Fruit fly (Drosophila melanogaster) whole organism, embryonic: ENCODE measurements around the gene kirre.

ENCODE experiments used
- Ada2b ChIP-seq: fragments of 200-800 bp; sonication (Bioruptor generic); IDR thresholded peaks from 2 replicates; pipeline ENCODE4 v1.3.6; 2022; ENCODE audit warnings: missing biosample characterization, missing genetic modification characterization
- Atf6 ChIP-seq: fragments of 200-800 bp; sonication (Bioruptor generic); IDR thresholded peaks from 2 replicates; pipeline ENCODE4 v1.3.6; 2022; ENCODE audit warnings: missing biosample characterization, missing genetic modification characterization
- Awh ChIP-seq: fragments of 200-800 bp; sonication (Bioruptor generic); IDR thresholded peaks from 2 replicates; pipeline ENCODE4, ENCODE4 v1.3.6; 2022; ENCODE audit warnings: missing biosample characterization, missing genetic modification characterization
- CG10321 ChIP-seq: fragments of 200-800 bp; sonication (Bioruptor generic); IDR thresholded peaks from 2 replicates; pipeline ENCODE4 v1.3.6; 2022; ENCODE audit warnings: missing biosample characterization, missing genetic modification characterization
- CG10979 ChIP-seq: fragments of 200-800 bp; sonication (Bioruptor generic); optimal IDR thresholded peaks from 2 replicates; lab custom pipeline; 2018; ENCODE audit warnings: missing biosample characterization, mild to moderate bottlenecking, missing genetic modification characterization, moderate library complexity
- CG11504 ChIP-seq: fragments of 200-800 bp; sonication (Bioruptor generic); optimal IDR thresholded peaks from 3 replicates; lab custom pipeline; 2019; ENCODE audit warnings: missing biosample characterization, mild to moderate bottlenecking, missing genetic modification characterization, moderate library complexity
- CG11696 ChIP-seq: fragments of 200-800 bp; sonication (Bioruptor generic); IDR thresholded peaks from 2 replicates; pipeline ENCODE4 v1.3.6; 2022; ENCODE audit warnings: missing biosample characterization, missing genetic modification characterization
- CG12744 ChIP-seq: fragments of 200-800 bp; sonication (Bioruptor generic); optimal IDR thresholded peaks from 2 replicates; lab custom pipeline; 2016; ENCODE audit warnings: missing biosample characterization, missing genetic modification characterization
- CG14860 ChIP-seq: fragments of 200-800 bp; sonication (Bioruptor generic); IDR thresholded peaks from 3 replicates; pipeline ENCODE4 v1.3.6; 2022; ENCODE audit warnings: missing biosample characterization, missing genetic modification characterization; ENCODE audit not compliant: partially characterized antibody
- CG17359 ChIP-seq: fragments of 200-800 bp; sonication (Bioruptor generic); optimal IDR thresholded peaks from 3 replicates; lab custom pipeline; 2018; ENCODE audit warnings: missing biosample characterization, mild to moderate bottlenecking, missing genetic modification characterization, moderate library complexity
- CG17361 ChIP-seq: fragments of 200-800 bp; sonication (Bioruptor generic); IDR thresholded peaks from 3 replicates; pipeline ENCODE4 v1.3.6; 2022; ENCODE audit warnings: missing biosample characterization, missing genetic modification characterization
- CG1832 ChIP-seq: fragments of 200-800 bp; sonication (Bioruptor generic); optimal IDR thresholded peaks from 2 replicates; lab custom pipeline; 2017; ENCODE audit warnings: missing biosample characterization, mild to moderate bottlenecking, missing genetic modification characterization, inconsistent platforms
- CG3065 ChIP-seq: fragments of 200-800 bp; sonication (Bioruptor generic); optimal IDR thresholded peaks from 2 replicates; lab custom pipeline; 2016; ENCODE audit warnings: missing biosample characterization, missing genetic modification characterization
- CG31441 ChIP-seq: fragments of 200-800 bp; sonication (Bioruptor generic); IDR thresholded peaks from 2 replicates; pipeline ENCODE4 v1.3.6; 2022; ENCODE audit warnings: missing biosample characterization, missing genetic modification characterization
- CG4404 ChIP-seq: fragments of 200-800 bp; sonication (Bioruptor generic); IDR thresholded peaks from 2 replicates; pipeline ENCODE4 v1.3.6; 2022; ENCODE audit warnings: missing biosample characterization, missing genetic modification characterization
- CG7928 ChIP-seq: fragments of 200-800 bp; sonication (Bioruptor generic); optimal IDR thresholded peaks from 2 replicates; lab custom pipeline; 2017; ENCODE audit warnings: missing biosample characterization, mild to moderate bottlenecking, missing genetic modification characterization
- Deaf1 ChIP-seq: fragments of 200-800 bp; optimal IDR thresholded peaks from 3 replicates; lab custom pipeline; 2019; ENCODE audit warnings: missing biosample characterization, mild to moderate bottlenecking, missing genetic modification characterization, moderate library complexity
- Drgx ChIP-seq: fragments of 200-800 bp; sonication (Bioruptor generic); IDR thresholded peaks from 2 replicates; pipeline ENCODE4 v1.3.6; 2022; ENCODE audit warnings: missing biosample characterization, missing genetic modification characterization
- GATAe ChIP-seq: fragments of 200-800 bp; sonication (Bioruptor generic); conservative IDR thresholded peaks from 2 replicates; pipeline ENCODE4 v1.3.6; 2022; ENCODE audit warnings: missing biosample characterization, missing genetic modification characterization
- HLH3B ChIP-seq: fragments of 200-800 bp; sonication (Bioruptor generic); IDR thresholded peaks from 2 replicates; pipeline ENCODE4 v1.3.6; 2022; ENCODE audit warnings: missing biosample characterization, missing genetic modification characterization
- HmgD ChIP-seq: fragments of 200-800 bp; sonication (Bioruptor generic); optimal IDR thresholded peaks from 3 replicates; lab custom pipeline; 2016; ENCODE audit warnings: missing biosample characterization, missing genetic modification characterization
- Sox102F ChIP-seq: fragments of 200-800 bp; sonication (Bioruptor generic); optimal IDR thresholded peaks from 2 replicates; lab custom pipeline; 2018; ENCODE audit warnings: missing biosample characterization, mild to moderate bottlenecking, missing genetic modification characterization, moderate library complexity
- TFAM ChIP-seq: fragments of 200-800 bp; sonication (Bioruptor generic); optimal IDR thresholded peaks from 2 replicates; lab custom pipeline; 2017; ENCODE audit warnings: missing biosample characterization, missing genetic modification characterization, inconsistent platforms
- Trl ChIP-seq, 3 experiments: fragments of >200 bp in 2 of 3; fragments of 200-800 bp in 1 of 3; sonication (Bioruptor generic) in 1 of 3; optimal IDR thresholded peaks; 2 replicates in 1 of 3; 3 replicates in 2 of 3; lab custom pipeline; 2016 to 2017; ENCODE audit warnings: missing biosample characterization in 1 of 3, missing genetic modification characterization in 1 of 3
- ara ChIP-seq: fragments of 200-800 bp; sonication (Bioruptor generic); IDR thresholded peaks from 2 replicates; pipeline ENCODE4 v1.3.6; 2022; ENCODE audit warnings: missing biosample characterization, missing genetic modification characterization
- ase ChIP-seq: fragments of 200-800 bp; sonication (Bioruptor generic); IDR thresholded peaks from 3 replicates; pipeline ENCODE4 v1.3.6; 2022; ENCODE audit warnings: missing biosample characterization, missing genetic modification characterization
- bab2 ChIP-seq: fragments of 200-800 bp; sonication (Bioruptor generic); optimal IDR thresholded peaks from 2 replicates; lab custom pipeline; 2016; ENCODE audit warnings: missing biosample characterization, missing genetic modification characterization
- bsh ChIP-seq, 2 experiments: fragments of 200-800 bp; sonication (Bioruptor generic); optimal IDR thresholded peaks; 2 replicates each; lab custom pipeline; 2017 to 2018; ENCODE audit warnings: mild to moderate bottlenecking in 2 of 2, missing biosample characterization in 2 of 2, missing genetic modification characterization in 2 of 2, moderate library complexity in 1 of 2
- chinmo ChIP-seq: fragments of 200-800 bp; sonication (Bioruptor generic); IDR thresholded peaks from 4 replicates; pipeline ENCODE4 v1.3.6; 2022; ENCODE audit warnings: missing biosample characterization, missing genetic modification characterization; ENCODE audit not compliant: partially characterized antibody
- crol ChIP-seq: fragments of 200-800 bp; sonication (Bioruptor generic); IDR thresholded peaks from 2 replicates; pipeline ENCODE4 v1.3.6; 2022; ENCODE audit warnings: missing biosample characterization, missing genetic modification characterization
- cwo ChIP-seq: fragments of 200-800 bp; sonication (Bioruptor generic); optimal IDR thresholded peaks from 3 replicates; lab custom pipeline; 2017; ENCODE audit warnings: missing biosample characterization, missing genetic modification characterization, mild to moderate bottlenecking, moderate library complexity, missing genetic modification reagents
- dati ChIP-seq: fragments of 200-800 bp; sonication (Bioruptor generic); IDR thresholded peaks from 2 replicates; pipeline ENCODE4 v1.3.6; 2022; ENCODE audit warnings: missing biosample characterization, missing genetic modification characterization
- dmrt99B ChIP-seq: fragments of 200-800 bp; sonication (Bioruptor generic); optimal IDR thresholded peaks from 2 replicates; lab custom pipeline; 2018; ENCODE audit warnings: missing biosample characterization, mild to moderate bottlenecking, missing genetic modification characterization, moderate library complexity
- dysf ChIP-seq: fragments of 200-800 bp; sonication (Bioruptor generic); IDR thresholded peaks from 3 replicates; pipeline ENCODE4 v1.3.6; 2022; ENCODE audit warnings: missing biosample characterization, missing genetic modification characterization
- en ChIP-seq: fragments of 200-800 bp; sonication (Bioruptor generic); optimal IDR thresholded peaks from 2 replicates; lab custom pipeline; 2016; ENCODE audit warnings: missing biosample characterization, missing genetic modification characterization
- gem ChIP-seq: fragments of 200-800 bp; sonication (Bioruptor generic); optimal IDR thresholded peaks from 2 replicates; lab custom pipeline; 2019; ENCODE audit warnings: missing biosample characterization, mild to moderate bottlenecking, missing genetic modification characterization, moderate library complexity
- hkb ChIP-seq, 2 experiments: fragments of 200-800 bp in 1 of 2; fragments of >200 bp in 1 of 2; sonication (Bioruptor generic) in 1 of 2; IDR thresholded peaks in 1 of 2; optimal IDR thresholded peaks in 1 of 2; 2 replicates each; pipeline versions ENCODE4 v1.3.6 to Lab custom; 2017 to 2022; ENCODE audit warnings: missing biosample characterization in 1 of 2, missing genetic modification characterization in 1 of 2
- kni ChIP-seq: fragments of 200-800 bp; sonication (Bioruptor generic); optimal IDR thresholded peaks from 3 replicates; lab custom pipeline; 2017; ENCODE audit warnings: mild to moderate bottlenecking, missing biosample characterization, missing genetic modification reagents, missing genetic modification characterization
- lbe ChIP-seq: fragments of 200-800 bp; sonication (Bioruptor generic); optimal IDR thresholded peaks from 2 replicates; lab custom pipeline; 2016; ENCODE audit warnings: missing biosample characterization, mild to moderate bottlenecking, missing genetic modification characterization
- nau ChIP-seq: fragments of 200-800 bp; sonication (Bioruptor generic); optimal IDR thresholded peaks from 3 replicates; lab custom pipeline; 2017; ENCODE audit warnings: missing biosample characterization, mild to moderate bottlenecking, missing genetic modification characterization, missing genetic modification reagents
- prd ChIP-seq, 3 experiments: fragments of >200 bp in 2 of 3; fragments of 200-800 bp in 1 of 3; sonication (Bioruptor generic) in 1 of 3; optimal IDR thresholded peaks in 2 of 3; IDR thresholded peaks in 1 of 3; 2 replicates in 2 of 3; 3 replicates in 1 of 3; pipeline versions ENCODE4 v1.3.6 to Lab custom; 2017 to 2022; ENCODE audit warnings: missing biosample characterization in 1 of 3, missing genetic modification characterization in 1 of 3
- ranshi ChIP-seq: fragments of 200-800 bp; sonication (Bioruptor generic); IDR thresholded peaks from 2 replicates; pipeline ENCODE4 v1.3.6; 2022; ENCODE audit warnings: missing biosample characterization, missing genetic modification characterization
- row ChIP-seq: fragments of 200-800 bp; sonication (Bioruptor generic); IDR thresholded peaks from 3 replicates; pipeline ENCODE4 v1.3.6; 2022; ENCODE audit warnings: missing biosample characterization, missing genetic modification characterization
- sd ChIP-seq: fragments of 200-800 bp; sonication (Bioruptor generic); optimal IDR thresholded peaks from 3 replicates; lab custom pipeline; 2018; ENCODE audit warnings: missing biosample characterization, mild to moderate bottlenecking, missing genetic modification characterization, moderate library complexity
- sens ChIP-seq: fragments of 200-800 bp; sonication (Bioruptor generic); peaks from one replicate; lab custom pipeline; 2016; ENCODE audit warnings: missing biosample characterization, missing genetic modification characterization
- unpg ChIP-seq: fragments of 200-800 bp; sonication (Bioruptor generic); optimal IDR thresholded peaks from 3 replicates; lab custom pipeline; 2018; ENCODE audit warnings: missing biosample characterization, mild to moderate bottlenecking, missing genetic modification characterization, moderate library complexity
- vvl ChIP-seq: fragments of 200-800 bp; sonication (Bioruptor generic); IDR thresholded peaks from 2 replicates; pipeline ENCODE4 v1.3.6; 2022; ENCODE audit warnings: missing biosample characterization, missing genetic modification characterization

The kirre gene

dm6 chrX:3143235-3144030, 403.2 kb downstream of the kirre start:
- TF ChIP-seq GATAe (GFP tag; lab: Robert Waterston, UW): no peak
- peak; percentile 39 for TF ChIP-seq gem
- 0 out of 4 replicates have a peak, but pooled peaks have one; percentile 31 for TF ChIP-seq chinmo (GFP tag; lab: Robert Waterston, UW)
- peak in 1 of 2 experiments; percentile 1 for TF ChIP-seq bsh (GFP tag; optimal IDR thresholded peaks at IDR 0.05; lab: Kevin White, UChicago)
- TF ChIP-seq sd (tag; lab: Kevin White, UChicago): peak; percentile 71
- TF ChIP-seq unpg: peak; percentile 2
- TF ChIP-seq row (GFP tag; lab: Robert Waterston, UW): peak; percentile 8; the same call in 1 of the 3 replicates
- 0 out of 3 replicates have a peak, but pooled peaks have one; percentile 20 for TF ChIP-seq ase (GFP tag; lab: Robert Waterston, UW)
- TF ChIP-seq CG10979 (tag; lab: Kevin White, UChicago): peak; percentile 13
- no peak for TF ChIP-seq Atf6
- 0 out of 3 replicates have a peak, but pooled peaks have one; percentile 14 for TF ChIP-seq CG17361 (GFP tag; lab: Robert Waterston, UW)
- TF ChIP-seq Trl (optimal IDR thresholded peaks at IDR 0.05; lab: Kevin White, UChicago): peak in 1 of 2 experiments; percentile 25
- no peak for TF ChIP-seq Trl (GFP tag; optimal IDR thresholded peaks at IDR 0.05; lab: Kevin White, UChicago)
- peak; percentile 24 for TF ChIP-seq CG17359 (tag; lab: Kevin White, UChicago)
- TF ChIP-seq cwo (GFP tag; lab: Kevin White, UChicago): no peak
- no peak for TF ChIP-seq CG14860
- TF ChIP-seq dati (GFP tag; lab: Robert Waterston, UW): no peak
- TF ChIP-seq HmgD: no peak
- 0 out of 2 replicates have a peak, but pooled peaks have one; percentile 20 for TF ChIP-seq CG31441 (GFP tag; lab: Robert Waterston, UW)
- TF ChIP-seq CG12744 (GFP tag; lab: Kevin White, UChicago): no peak
- TF ChIP-seq hkb (optimal IDR thresholded peaks at IDR 0.05; lab: Kevin White, UChicago): no peak
- TF ChIP-seq hkb (GFP tag; IDR thresholded peaks at IDR 0.05; lab: Robert Waterston, UW): 0 out of 2 replicates have a peak, but pooled peaks have one; percentile 9
- TF ChIP-seq dmrt99B (tag; lab: Kevin White, UChicago): peak; percentile 17
- peak; percentile 42 for TF ChIP-seq CG3065 (GFP tag; lab: Kevin White, UChicago)
- TF ChIP-seq Awh (GFP tag; lab: Robert Waterston, UW): peak; percentile 38; the same call in 1 of the 2 replicates
- peak; percentile 46; the same call in 1 of the 2 replicates for TF ChIP-seq CG10321 (GFP tag; lab: Robert Waterston, UW)
- TF ChIP-seq Sox102F (GFP tag; lab: Kevin White, UChicago): peak; percentile 20
- peak; percentile 83 for TF ChIP-seq sens
- TF ChIP-seq crol: peak; percentile 68
- peak; percentile 46 for TF ChIP-seq kni (GFP tag; lab: Kevin White, UChicago)
- TF ChIP-seq Deaf1 (tag; lab: Kevin White, UChicago): peak; percentile 70
- no peak for TF ChIP-seq CG7928 (GFP tag; lab: Kevin White, UChicago)
- TF ChIP-seq TFAM (GFP tag; lab: Kevin White, UChicago): no peak
- TF ChIP-seq CG11504 (tag; lab: Kevin White, UChicago): peak; percentile 30
- TF ChIP-seq en (GFP tag; lab: Kevin White, UChicago): no peak
- peak; percentile 67; the same call in 1 of the 2 replicates for TF ChIP-seq CG11696 (GFP tag; lab: Robert Waterston, UW)
- TF ChIP-seq CG1832: peak; percentile 73

DNA sequence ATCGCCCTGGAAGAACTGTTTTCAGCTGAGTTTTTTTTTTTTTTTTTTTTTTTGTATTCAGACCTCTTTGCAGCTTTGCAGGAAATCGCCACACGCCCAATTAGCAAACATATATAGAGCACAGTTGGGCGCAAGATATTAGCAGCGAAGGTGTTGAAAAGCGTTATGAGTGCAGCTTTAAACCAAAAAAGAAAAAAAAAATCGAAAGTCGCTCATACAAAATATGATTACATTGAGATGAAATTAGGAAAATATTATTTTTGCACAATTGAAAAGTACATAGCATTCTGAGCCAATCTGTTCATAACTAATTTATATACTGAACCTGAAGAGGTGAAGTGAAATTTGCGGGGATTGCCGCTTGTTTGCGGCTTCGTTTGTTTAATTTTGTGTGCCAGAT, 406.8 kb downstream of the kirre start:
- TF ChIP-seq lbe (GFP tag; lab: Kevin White, UChicago) (peak; percentile 55), Drgx (GFP tag; lab: Robert Waterston, UW) (peak; percentile 66), Ada2b (GFP tag; lab: Robert Waterston, UW) (no peak), dysf (GFP tag; lab: Robert Waterston, UW) (peak; percentile 43; the same call in 1 of the 3 replicates), HLH3B (GFP tag; lab: Robert Waterston, UW) (0 out of 2 replicates have a peak, but pooled peaks have one; percentile 53), nau (GFP tag; lab: Kevin White, UChicago) (no peak), prd (optimal IDR thresholded peaks at IDR 0.05; lab: Kevin White, UChicago) (no peak), prd (GFP tag; IDR thresholded peaks at IDR 0.05; lab: Robert Waterston, UW) (0 out of 3 replicates have a peak, but pooled peaks have one; percentile 31), bab2 (GFP tag; lab: Kevin White, UChicago) (no peak), CG4404 (no peak), vvl (GFP tag; lab: Robert Waterston, UW) (peak; percentile 46; the same call in 1 of the 2 replicates), ara (GFP tag; lab: Robert Waterston, UW) (0 out of 2 replicates have a peak, but pooled peaks have one; percentile 34), sens (peak; percentile 68), ranshi (GFP tag; lab: Robert Waterston, UW) (0 out of 2 replicates have a peak, but pooled peaks have one; percentile 16)
